Fruit fly (Drosophila melanogaster): ENCODE measurements around the gene Ndc1.
A peak's percentile ranks its signal among the peaks of the same experiment; 100 is the strongest.

Ndc1 gene

dm6 chr3R:23919366-23919765 is 4.8 kb upstream of the Ndc1 start (continued):
- TF ChIP-seq Dref (GFP tag; IDR thresholded peaks at IDR 0.05) (no peak), CG18619 (GFP tag; optimal IDR thresholded peaks at IDR 0.05) (peak; percentile 54), nmo (GFP tag; optimal IDR thresholded peaks at IDR 0.05) (no peak), CG13287 (GFP tag; IDR thresholded peaks at IDR 0.05; ENCODE audit: partially characterized antibody) (no peak), exex (tag; optimal IDR thresholded peaks at IDR 0.05) (peak; percentile 60), sens-2 (GFP tag; IDR thresholded peaks at IDR 0.05) (no peak), D19A (tag; optimal IDR thresholded peaks at IDR 0.05) (peak; percentile 4), Oli (tag; optimal IDR thresholded peaks at IDR 0.05) (no peak), B-H2 (GFP tag; optimal IDR thresholded peaks at IDR 0.05) (no peak), Trl (optimal IDR thresholded peaks at IDR 0.05) (no peak), Trl (GFP tag; optimal IDR thresholded peaks at IDR 0.05) (no peak), lab (GFP tag; optimal IDR thresholded peaks at IDR 0.05) (peak; percentile 85), CG17361 (GFP tag; IDR thresholded peaks at IDR 0.05) (0 out of 3 replicates have a peak, but pooled peaks have one; percentile 16), Stat92E (GFP tag; optimal IDR thresholded peaks at IDR 0.05) (no peak), sr (GFP tag; IDR thresholded peaks at IDR 0.05) (peak; percentile 25; the same call in 1 of the 3 replicates), CG4617 (GFP tag; optimal IDR thresholded peaks at IDR 0.05; ENCODE audit: borderline replicate concordance) (no peak), CG2875 (GFP tag; optimal IDR thresholded peaks at IDR 0.05) (no peak), CG2199 (GFP tag; IDR thresholded peaks at IDR 0.05) (no peak), CG10431 (GFP tag; optimal IDR thresholded peaks at IDR 0.05) (no peak), Poxn (GFP tag; IDR thresholded peaks at IDR 0.05) (no peak), CG42726 (GFP tag; IDR thresholded peaks at IDR 0.05; ENCODE audit: partially characterized antibody) (no peak), eyg (GFP tag; optimal IDR thresholded peaks at IDR 0.05) (no peak), Tbp (GFP tag; optimal IDR thresholded peaks at IDR 0.05) (no peak), wor (GFP tag; IDR thresholded peaks at IDR 0.05) (no peak), da (GFP tag; optimal IDR thresholded peaks at IDR 0.05) (no peak), CG9797 (GFP tag; optimal IDR thresholded peaks at IDR 0.05) (no peak), sna (GFP tag; IDR thresholded peaks at IDR 0.05; ENCODE audit: partially characterized antibody) (no peak), CG9817 (tag; optimal IDR thresholded peaks at IDR 0.05) (no peak), CG13424 (tag; optimal IDR thresholded peaks at IDR 0.05) (peak; percentile 51), CG8944 (GFP tag; optimal IDR thresholded peaks at IDR 0.05) (no peak), Mes4 (GFP tag; optimal IDR thresholded peaks at IDR 0.05) (no peak), Atf3 (GFP tag; optimal IDR thresholded peaks at IDR 0.05) (no peak), CG7357 (GFP tag; IDR thresholded peaks at IDR 0.05) (0 out of 3 replicates have a peak, but pooled peaks have one; percentile 14), Hey (tag; optimal IDR thresholded peaks at IDR 0.05) (peak; percentile 17), CG9727 (GFP tag; optimal IDR thresholded peaks at IDR 0.05) (peak; percentile 48), CG14014 (GFP tag; IDR thresholded peaks at IDR 0.05) (peak; percentile 67; the same call in 1 of the 2 replicates), CG18262 (tag; optimal IDR thresholded peaks at IDR 0.05) (peak; percentile 7), Gug (GFP tag; IDR thresholded peaks at IDR 0.05) (no peak), Atf-2 (GFP tag; optimal IDR thresholded peaks at IDR 0.05) (no peak), Hr39 (optimal IDR thresholded peaks at IDR 0.05) (no peak), Spps (tag; optimal IDR thresholded peaks at IDR 0.05) (no peak), twi (tag; optimal IDR thresholded peaks at IDR 0.05) (no peak), HLH54F (GFP tag; optimal IDR thresholded peaks at IDR 0.05) (no peak), aop (GFP tag; IDR thresholded peaks at IDR 0.05) (no peak), shn (GFP tag; optimal IDR thresholded peaks at IDR 0.05) (no peak), Optix (GFP tag; IDR thresholded peaks at IDR 0.05) (no peak), Fer2 (tag; optimal IDR thresholded peaks at IDR 0.05) (no peak), salm (tag; optimal IDR thresholded peaks at IDR 0.05) (peak; percentile 70), BtbVII (GFP tag; optimal IDR thresholded peaks at IDR 0.05) (peak; percentile 83), CG11085 (GFP tag; IDR thresholded peaks at IDR 0.05) (no peak), zf30C (GFP tag; optimal IDR thresholded peaks at IDR 0.05) (no peak), caup (GFP tag; optimal IDR thresholded peaks at IDR 0.05; ENCODE audit: severe bottlenecking) (peak; percentile 69)
